Worm (Caenorhabditis elegans) whole organism, L4 larva: Measurements from ENCODE around the gene D1053.4.
A peak's percentile ranks its signal among the peaks of the same experiment; 100 is the strongest.

ENCODE experiments used
- F37D6.2 ChIP-seq: sonication (generic microtip); optimal IDR thresholded peaks from 2 replicates; lab custom pipeline; 2016; ENCODE audit warnings: mild to moderate bottlenecking, missing genetic modification characterization, missing compliant biosample characterization
- T26A8.4 ChIP-seq: fragments of 200-800 bp; sonication (Bioruptor generic); IDR thresholded peaks from 2 replicates; pipeline ENCODE4 v1.3.6; 2022; ENCODE audit warnings: missing genetic modification characterization, missing compliant biosample characterization
- Y5F2A.4 ChIP-seq: fragments of 200-800 bp; sonication (Bioruptor generic); optimal IDR thresholded peaks from 2 replicates; lab custom pipeline; 2018; ENCODE audit warnings: mild to moderate bottlenecking, missing genetic modification characterization, missing compliant biosample characterization
- ZK337.2 ChIP-seq: fragments of 200-800 bp; sonication (Bioruptor generic); IDR thresholded peaks from 2 replicates; pipeline ENCODE4 v1.3.6; 2022; ENCODE audit warnings: missing genetic modification reagents, missing genetic modification characterization, missing compliant biosample characterization
- aha-1 ChIP-seq: fragments of 150-350 bp; peaks from one replicate; lab custom pipeline; 2014; ENCODE audit warnings: missing biosample characterization, missing genetic modification characterization
- ceh-28 ChIP-seq: fragments of 150-350 bp; optimal IDR thresholded peaks from 2 replicates; lab custom pipeline; 2014; ENCODE audit warnings: missing biosample characterization, missing genetic modification reagents, missing genetic modification characterization
- daf-12 ChIP-seq: fragments of 150-350 bp; optimal IDR thresholded peaks from 2 replicates; lab custom pipeline; 2014; ENCODE audit warnings: missing biosample characterization, missing genetic modification reagents, missing genetic modification characterization
- daf-8 ChIP-seq: fragments of 200-800 bp; sonication (Bioruptor generic); IDR thresholded peaks from 2 replicates; pipeline ENCODE4 v1.3.6; 2022; ENCODE audit warnings: missing genetic modification characterization, missing compliant biosample characterization
- dmd-6 ChIP-seq: fragments of 200-800 bp; sonication (Bioruptor generic); IDR thresholded peaks from 2 replicates; pipeline ENCODE4 v1.3.6; 2022; ENCODE audit warnings: missing genetic modification reagents, missing genetic modification characterization, missing compliant biosample characterization
- dmd-8 ChIP-seq: fragments of 200-800 bp; sonication (Bioruptor generic); IDR thresholded peaks from 2 replicates; pipeline ENCODE4 v1.3.6; 2022; ENCODE audit warnings: missing genetic modification characterization, missing compliant biosample characterization
- dpl-1 ChIP-seq: fragments of 150-350 bp; optimal IDR thresholded peaks from 2 replicates; lab custom pipeline; 2014; ENCODE audit warnings: missing biosample characterization, missing genetic modification reagents, missing genetic modification characterization
- dve-1 ChIP-seq: sonication (generic microtip); optimal IDR thresholded peaks from 2 replicates; lab custom pipeline; 2017; ENCODE audit warnings: antibody characterized with exemption, mild to moderate bottlenecking, missing genetic modification characterization, missing compliant biosample characterization; ENCODE audit not compliant: insufficient read depth
- fkh-10 ChIP-seq: fragments of 150-350 bp; optimal IDR thresholded peaks from 2 replicates; lab custom pipeline; 2014; ENCODE audit warnings: missing biosample characterization, missing genetic modification reagents, missing genetic modification characterization
- fos-1 ChIP-seq: fragments of 150-350 bp; optimal IDR thresholded peaks from 2 replicates; lab custom pipeline; 2014; ENCODE audit warnings: missing biosample characterization, missing genetic modification characterization
- hlh-11 ChIP-seq: fragments of 200-800 bp; sonication (Bioruptor generic); optimal IDR thresholded peaks from 2 replicates; lab custom pipeline; 2018; ENCODE audit warnings: mild to moderate bottlenecking, missing genetic modification characterization, missing compliant biosample characterization
- hmg-1.1 ChIP-seq: fragments of 200-800 bp; sonication (Bioruptor generic); IDR thresholded peaks from 2 replicates; pipeline ENCODE4 v1.3.6; 2022; ENCODE audit warnings: missing genetic modification reagents, missing genetic modification characterization, missing compliant biosample characterization
- lin-1 ChIP-seq: fragments of 200-800 bp; sonication (Bioruptor generic); IDR thresholded peaks from 2 replicates; pipeline ENCODE4 v1.3.6; 2022; ENCODE audit warnings: missing genetic modification reagents, missing genetic modification characterization, missing compliant biosample characterization
- lin-15B ChIP-seq: fragments of 150-350 bp; sonication (generic microtip); optimal IDR thresholded peaks from 3 replicates; lab custom pipeline; 2014; ENCODE audit warnings: missing biosample characterization, missing genetic modification characterization
- lin-29 ChIP-seq: fragments of 200-800 bp; sonication (Bioruptor generic); IDR thresholded peaks from 2 replicates; pipeline ENCODE4 v1.3.6; 2022; ENCODE audit warnings: missing genetic modification reagents, missing genetic modification characterization, missing compliant biosample characterization
- madf-5 ChIP-seq, 2 experiments: fragments of 200-800 bp; sonication (Bioruptor generic); IDR thresholded peaks; 2 replicates each; pipeline ENCODE4 v1.3.6; 2022; ENCODE audit warnings: missing compliant biosample characterization in 2 of 2, missing genetic modification characterization in 2 of 2
- mdl-1 ChIP-seq, 2 experiments: fragments of 150-350 bp in 1 of 2; sonication (generic microtip) in 1 of 2; optimal IDR thresholded peaks; 2 replicates each; lab custom pipeline; 2014 to 2017; ENCODE audit warnings: missing biosample characterization in 2 of 2, missing genetic modification characterization in 2 of 2
- mdt-29 ChIP-seq: fragments of 200-800 bp; sonication (Bioruptor generic); IDR thresholded peaks from 2 replicates; pipeline ENCODE4 v1.3.6; 2022; ENCODE audit warnings: missing genetic modification reagents, missing genetic modification characterization, missing compliant biosample characterization
- mes-2 ChIP-seq: sonication (generic microtip); optimal IDR thresholded peaks from 2 replicates; lab custom pipeline; 2016; ENCODE audit warnings: missing genotype, mild to moderate bottlenecking, missing genetic modification characterization, missing compliant biosample characterization; ENCODE audit not compliant: poor library complexity, severe bottlenecking
- mxl-3 ChIP-seq: fragments of 200-800 bp; sonication (Bioruptor generic); optimal IDR thresholded peaks from 2 replicates; lab custom pipeline; 2018; ENCODE audit warnings: mild to moderate bottlenecking, missing genetic modification characterization, missing compliant biosample characterization
- nhr-11 ChIP-seq: fragments of 150-350 bp; optimal IDR thresholded peaks from 2 replicates; lab custom pipeline; 2014; ENCODE audit warnings: missing biosample characterization, missing genetic modification characterization
- nhr-28 ChIP-seq: fragments of 150-350 bp; optimal IDR thresholded peaks from 2 replicates; lab custom pipeline; 2014; ENCODE audit warnings: missing biosample characterization, missing genetic modification characterization
- nhr-41 ChIP-seq: fragments of 200-800 bp; sonication (Bioruptor generic); IDR thresholded peaks from 2 replicates; pipeline ENCODE4 v1.3.6; 2022; ENCODE audit warnings: missing genetic modification reagents, missing genetic modification characterization, missing compliant biosample characterization
- nhr-42 ChIP-seq: fragments of 200-800 bp; sonication (Bioruptor generic); IDR thresholded peaks from 2 replicates; pipeline ENCODE4 v1.3.6; 2022; ENCODE audit warnings: missing genetic modification characterization, missing compliant biosample characterization
- pha-4 ChIP-seq, 2 experiments: fragments of 150-350 bp in 1 of 2; fragments of 200-800 bp in 1 of 2; sonication (Bioruptor generic) in 1 of 2; IDR thresholded peaks in 1 of 2; optimal IDR thresholded peaks in 1 of 2; 2 replicates each; pipeline versions ENCODE4 v1.3.6 to Lab custom; 2014 to 2022; ENCODE audit warnings: missing genetic modification characterization in 2 of 2, missing genetic modification reagents in 2 of 2, missing biosample characterization in 1 of 2, missing compliant biosample characterization in 1 of 2
- rbr-2 ChIP-seq: sonication (generic microtip); optimal IDR thresholded peaks from 2 replicates; lab custom pipeline; 2016; ENCODE audit warnings: missing genotype, missing genetic modification characterization, missing compliant biosample characterization
- spr-3 ChIP-seq: fragments of 200-800 bp; sonication (Bioruptor generic); optimal IDR thresholded peaks from 2 replicates; lab custom pipeline; 2018; ENCODE audit warnings: mild to moderate bottlenecking, missing genetic modification characterization, missing compliant biosample characterization
- unc-130 ChIP-seq: sonication (generic microtip); optimal IDR thresholded peaks from 2 replicates; lab custom pipeline; 2016; ENCODE audit warnings: missing genetic modification reagents, missing genetic modification characterization, missing compliant biosample characterization
- unc-62 ChIP-seq, 3 experiments: fragments of 150-350 bp in 1 of 3; sonication (generic microtip); optimal IDR thresholded peaks in 2 of 3; peaks in 1 of 3; 1 replicate in 1 of 3; 2 replicates in 2 of 3; lab custom pipeline; 2014 to 2017; ENCODE audit warnings: missing biosample characterization in 3 of 3, missing genetic modification characterization in 3 of 3, missing genetic modification reagents in 3 of 3, missing genotype in 1 of 3
- zfp-3 ChIP-seq: fragments of 200-800 bp; sonication (Bioruptor generic); conservative IDR thresholded peaks from 2 replicates; pipeline ENCODE4 v1.3.6; 2022; ENCODE audit warnings: missing genetic modification reagents, missing genetic modification characterization, missing compliant biosample characterization
- ztf-11 ChIP-seq: fragments of 150-350 bp; optimal IDR thresholded peaks from 2 replicates; lab custom pipeline; 2014; ENCODE audit warnings: missing biosample characterization, missing genetic modification characterization

D1053.4 gene

DNA sequence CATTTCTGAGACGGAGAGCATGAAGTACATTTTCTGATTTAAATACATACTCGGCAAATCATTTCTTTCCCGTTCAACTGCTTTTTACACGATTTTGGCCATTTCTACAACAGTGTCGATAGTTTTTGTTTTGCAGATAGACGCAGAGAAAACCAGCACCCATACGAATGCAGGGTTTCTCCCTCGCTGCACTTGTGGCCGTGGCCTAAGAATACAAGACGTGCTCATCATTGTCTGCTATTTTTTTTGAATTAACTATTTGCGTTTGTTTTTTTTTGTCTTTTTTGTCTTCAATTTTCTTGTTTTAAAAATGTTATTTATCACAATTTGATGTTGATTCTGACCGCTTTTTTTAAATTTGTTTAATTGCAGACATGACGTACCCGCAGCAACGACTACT is 30.5 kb downstream of the D1053.4 start, which contains the start of gene smcl-1:
Gene smcl-1, plus strand, starts transcription at position 373 of the 400 bp plus-strand sequence.
- TF ChIP-seq hmg-1.1 (GFP tag; lab: Robert Waterston, UW) (peak; percentile 55; the same call in 1 of the 2 replicates), F37D6.2 (tag; lab: Kevin White, UChicago) (no peak), aha-1 (peak; percentile 80), daf-8 (GFP tag; lab: Robert Waterston, UW) (no peak), dpl-1 (GFP tag; lab: Kevin White, UChicago) (peak; percentile 23), hlh-11 (tag; lab: Kevin White, UChicago) (peak; percentile 36), mxl-3 (peak; percentile 72), nhr-41 (GFP tag; lab: Robert Waterston, UW) (no peak), nhr-28 (tag; lab: Kevin White, UChicago) (peak; percentile 56), nhr-11 (tag; lab: Kevin White, UChicago) (no peak), madf-5 (GFP tag; IDR thresholded peaks at IDR 0.05; lab: Robert Waterston, UW) (no peak), ZK337.2 (GFP tag; lab: Robert Waterston, UW) (0 out of 2 replicates have a peak, but pooled peaks have one; percentile 30), mdl-1 (tag; optimal IDR thresholded peaks at IDR 0.05; lab: Kevin White, UChicago) (peak in 1 of 2 experiments; percentile 24), pha-4 (GFP tag; IDR thresholded peaks at IDR 0.05; lab: Robert Waterston, UW) (no peak), pha-4 (tag; optimal IDR thresholded peaks at IDR 0.05; lab: Kevin White, UChicago) (peak; percentile 63), daf-12 (tag; lab: Kevin White, UChicago) (no peak), dmd-6 (GFP tag; lab: Robert Waterston, UW) (0 out of 2 replicates have a peak, but pooled peaks have one; percentile 33)

DNA sequence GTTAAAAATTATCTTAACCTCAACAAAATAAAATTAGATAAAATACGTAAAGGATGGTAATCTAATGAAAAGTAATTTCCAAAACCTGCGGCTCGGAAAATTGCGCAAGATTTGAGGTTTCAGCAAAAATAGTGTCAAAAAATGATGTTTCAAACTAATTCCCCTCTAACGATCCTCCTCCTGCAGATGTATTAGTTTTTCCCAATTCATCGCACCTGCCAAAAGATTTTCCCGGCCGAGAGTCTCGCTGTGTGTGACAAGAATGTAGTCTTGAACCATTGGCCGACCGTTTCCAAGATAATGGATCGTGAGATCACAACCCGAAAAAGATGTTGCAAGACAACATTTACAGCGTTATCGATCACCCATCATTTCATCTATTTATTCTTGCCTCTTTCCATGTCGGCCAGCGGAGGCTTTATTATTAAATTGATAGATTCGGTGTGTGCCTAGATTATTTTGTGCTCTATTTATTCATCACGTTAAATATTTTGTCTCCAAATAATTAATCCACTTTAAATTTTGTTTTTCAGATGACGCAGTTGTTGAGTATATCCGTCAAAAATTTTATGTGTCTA is 33.5 kb downstream of the D1053.4 start, which contains the start of the genes C44C10.10 and C44C10.5:
Gene C44C10.10, plus strand, starts transcription at position 301 of the 578 bp plus-strand sequence.
Gene C44C10.5, plus strand, starts transcription at position 528 of the 578 bp plus-strand sequence.
- no peak for TF ChIP-seq T26A8.4
- TF ChIP-seq aha-1, result peak; percentile 7

DNA sequence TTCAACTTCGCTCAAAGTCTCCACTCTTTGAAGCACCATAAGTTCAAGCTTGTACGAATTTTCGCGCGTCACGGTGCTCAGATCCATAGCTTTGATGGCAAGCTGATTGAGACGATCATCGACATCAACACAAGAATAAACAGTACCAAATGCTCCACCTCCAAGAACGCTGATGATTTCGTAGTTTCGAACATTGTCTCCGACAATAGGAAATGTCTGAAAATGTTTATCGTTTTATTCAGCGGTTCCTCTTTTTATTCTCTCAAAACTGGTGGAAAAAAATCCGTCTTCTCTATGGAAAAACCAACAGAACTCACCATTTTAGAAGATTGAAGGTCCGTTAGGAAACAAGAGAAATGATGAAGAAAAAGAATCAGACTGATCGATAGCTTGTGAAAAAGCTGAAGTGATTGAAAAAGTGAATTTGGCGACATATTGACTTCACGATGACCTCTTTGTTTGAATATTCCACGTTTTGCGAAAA is 35.7 kb downstream of the D1053.4 start, which contains the start of gene C44C10.7:
Gene C44C10.7, minus strand, starts transcription at position 434 of the 484 bp plus-strand sequence.
- TF ChIP-seq F37D6.2 (tag; lab: Kevin White, UChicago), result no peak
- TF ChIP-seq unc-62 (GFP tag; optimal IDR thresholded peaks at IDR 0.05 in 1 of 2; lab: Kevin White, UChicago), result peak in 1 of 2 experiments; percentile 97
- no peak for TF ChIP-seq unc-62 (tag; optimal IDR thresholded peaks at IDR 0.05; lab: Kevin White, UChicago)

DNA sequence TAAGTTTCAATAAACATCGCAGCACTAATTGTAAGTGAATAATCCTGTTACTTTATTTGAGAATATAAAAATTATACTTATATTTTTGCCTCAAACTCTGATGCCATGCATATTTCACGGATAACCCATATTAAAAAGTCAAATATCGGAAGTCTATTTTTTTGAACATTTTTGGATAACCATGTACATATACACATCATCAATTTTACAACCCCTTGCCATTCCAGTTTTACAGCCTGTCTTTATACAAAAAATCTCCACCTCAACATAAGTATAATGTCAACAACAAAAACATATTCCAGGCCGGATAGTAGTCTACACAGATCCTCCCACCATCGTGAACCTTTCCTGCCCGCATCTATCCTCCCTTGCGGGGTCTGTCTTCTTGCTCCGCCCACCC is 39.3 kb downstream of the D1053.4 start, which contains the start of gene hnd-1:
Gene hnd-1, plus strand, starts transcription at position 301 of the 400 bp plus-strand sequence.
- TF ChIP-seq rbr-2 (tag; lab: Kevin White, UChicago), result no peak
- TF ChIP-seq unc-130 (GFP tag; lab: Kevin White, UChicago), result no peak
- no peak for TF ChIP-seq F37D6.2 (tag; lab: Kevin White, UChicago)
- no peak for TF ChIP-seq lin-1
- no peak for TF ChIP-seq zfp-3 (GFP tag; lab: Robert Waterston, UW)
- no peak for TF ChIP-seq lin-29 (GFP tag; lab: Robert Waterston, UW)
- no peak for TF ChIP-seq lin-15B (tag; lab: Kevin White, UChicago)
- no peak for TF ChIP-seq fos-1 (tag; lab: Kevin White, UChicago)
- TF ChIP-seq dmd-8 (GFP tag; lab: Robert Waterston, UW), result no peak
- TF ChIP-seq ceh-28 (tag; lab: Kevin White, UChicago), result no peak
- no peak for TF ChIP-seq ztf-11 (tag; lab: Kevin White, UChicago)
- TF ChIP-seq mes-2 (tag; lab: Kevin White, UChicago), result no peak
- TF ChIP-seq spr-3 (GFP tag; lab: Kevin White, UChicago), result no peak
- no peak for TF ChIP-seq daf-12 (tag; lab: Kevin White, UChicago)
- no peak for TF ChIP-seq Y5F2A.4 (GFP tag; lab: Kevin White, UChicago)
- no peak for TF ChIP-seq nhr-42
- no peak for TF ChIP-seq T26A8.4
- TF ChIP-seq fkh-10, result no peak
- TF ChIP-seq dve-1 (tag; lab: Kevin White, UChicago), result no peak
- TF ChIP-seq mdt-29 (GFP tag; lab: Robert Waterston, UW), result no peak
